Fruit fly (Drosophila melanogaster) whole organism, embryonic: ENCODE measurements around the gene PhKgamma.
A peak's percentile ranks its signal among the peaks of the same experiment; 100 is the strongest.

Source experiments
- ATbp ChIP-seq: fragments of 200-800 bp; sonication (Bioruptor generic); optimal IDR thresholded peaks from 2 replicates; lab custom pipeline; 2017; ENCODE audit warnings: missing biosample characterization, mild to moderate bottlenecking, missing genetic modification characterization, missing genetic modification reagents
- Aef1 ChIP-seq: fragments of 200-800 bp; sonication (Bioruptor generic); IDR thresholded peaks from 3 replicates; pipeline ENCODE4 v1.3.6; 2022; ENCODE audit warnings: missing biosample characterization, missing genetic modification characterization
- CG10321 ChIP-seq: fragments of 200-800 bp; sonication (Bioruptor generic); IDR thresholded peaks from 2 replicates; pipeline ENCODE4 v1.3.6; 2022; ENCODE audit warnings: missing biosample characterization, missing genetic modification characterization
- CG13424 ChIP-seq: fragments of 200-800 bp; sonication (Bioruptor generic); optimal IDR thresholded peaks from 2 replicates; lab custom pipeline; 2019; ENCODE audit warnings: missing biosample characterization, mild to moderate bottlenecking, missing genetic modification characterization, moderate library complexity
- CG14441 ChIP-seq: fragments of 200-800 bp; sonication (Bioruptor generic); IDR thresholded peaks from 2 replicates; pipeline ENCODE4 v1.3.6; 2022; ENCODE audit warnings: missing biosample characterization, missing genetic modification characterization
- CG15601 ChIP-seq: fragments of 200-800 bp; sonication (Bioruptor generic); optimal IDR thresholded peaks from 3 replicates; lab custom pipeline; 2019; ENCODE audit warnings: missing biosample characterization, mild to moderate bottlenecking, missing genetic modification characterization, moderate library complexity
- CG17912 ChIP-seq: fragments of 200-800 bp; sonication (Bioruptor generic); optimal IDR thresholded peaks from 2 replicates; lab custom pipeline; 2018; ENCODE audit warnings: missing biosample characterization, mild to moderate bottlenecking, missing genetic modification characterization
- CG2678 ChIP-seq: fragments of 200-800 bp; sonication (Bioruptor generic); optimal IDR thresholded peaks from 3 replicates; lab custom pipeline; 2019; ENCODE audit warnings: missing biosample characterization, mild to moderate bottlenecking, missing genetic modification characterization, moderate library complexity
- CG31224 ChIP-seq: fragments of 200-800 bp; sonication (Bioruptor generic); IDR thresholded peaks from 2 replicates; pipeline ENCODE4 v1.3.6; 2022; ENCODE audit warnings: missing biosample characterization, missing genetic modification characterization
- CG4424 ChIP-seq: fragments of 200-800 bp; sonication (Bioruptor generic); optimal IDR thresholded peaks from 3 replicates; lab custom pipeline; 2016; ENCODE audit warnings: missing biosample characterization, missing genetic modification characterization
- CG5953 ChIP-seq: fragments of 200-800 bp; sonication (Bioruptor generic); IDR thresholded peaks from 2 replicates; pipeline ENCODE4 v1.3.6; 2022; ENCODE audit warnings: missing biosample characterization, missing genetic modification characterization
- CG7786 ChIP-seq: fragments of 200-800 bp; sonication (Bioruptor generic); optimal IDR thresholded peaks from 2 replicates; lab custom pipeline; 2016; ENCODE audit warnings: missing biosample characterization, missing genetic modification characterization
- CG8388 ChIP-seq: fragments of 200-800 bp; sonication (Bioruptor generic); optimal IDR thresholded peaks from 2 replicates; lab custom pipeline; 2019; ENCODE audit warnings: missing biosample characterization, mild to moderate bottlenecking, missing genetic modification characterization, moderate library complexity
- D19A ChIP-seq: fragments of 200-800 bp; optimal IDR thresholded peaks from 3 replicates; lab custom pipeline; 2019; ENCODE audit warnings: missing biosample characterization, mild to moderate bottlenecking, missing genetic modification characterization, moderate library complexity
- Drgx ChIP-seq: fragments of 200-800 bp; sonication (Bioruptor generic); IDR thresholded peaks from 2 replicates; pipeline ENCODE4 v1.3.6; 2022; ENCODE audit warnings: missing biosample characterization, missing genetic modification characterization
- Eip74EF ChIP-seq, 2 experiments: fragments of 200-800 bp in 1 of 2; fragments of >200 bp in 1 of 2; sonication (Bioruptor generic) in 1 of 2; optimal IDR thresholded peaks; 2 replicates each; lab custom pipeline; 2017 to 2019; ENCODE audit warnings: missing biosample characterization in 2 of 2, missing genetic modification characterization in 2 of 2, mild to moderate bottlenecking in 1 of 2, moderate library complexity in 1 of 2
- Ets65A ChIP-seq: fragments of 200-800 bp; sonication (Bioruptor generic); peaks from one replicate; lab custom pipeline; 2016; ENCODE audit warnings: missing biosample characterization, missing genetic modification characterization
- Fer1 ChIP-seq: fragments of 200-800 bp; sonication (Bioruptor generic); optimal IDR thresholded peaks from 2 replicates; lab custom pipeline; 2017; ENCODE audit warnings: missing biosample characterization, mild to moderate bottlenecking, missing genetic modification characterization
- Hmr ChIP-seq: fragments of 200-800 bp; sonication (Bioruptor generic); optimal IDR thresholded peaks from 3 replicates; lab custom pipeline; 2017; ENCODE audit warnings: mild to moderate bottlenecking, missing biosample characterization, missing genetic modification reagents, missing genetic modification characterization
- MTF-1 ChIP-seq: fragments of 200-800 bp; sonication (Bioruptor generic); optimal IDR thresholded peaks from 2 replicates; lab custom pipeline; 2018; ENCODE audit warnings: missing biosample characterization, mild to moderate bottlenecking, missing genetic modification characterization, borderline replicate concordance
- Med ChIP-seq: fragments of 200-800 bp; sonication (Bioruptor generic); peaks from one replicate; lab custom pipeline; 2016; ENCODE audit warnings: missing biosample characterization, missing genetic modification characterization, mild to moderate bottlenecking, inconsistent platforms, moderate library complexity
- Meics ChIP-seq: fragments of 200-800 bp; sonication (Bioruptor generic); optimal IDR thresholded peaks from 2 replicates; lab custom pipeline; 2017; ENCODE audit warnings: missing biosample characterization, mild to moderate bottlenecking, missing genetic modification characterization
- Six4 ChIP-seq: fragments of 200-800 bp; sonication (Bioruptor generic); optimal IDR thresholded peaks from 2 replicates; lab custom pipeline; 2016; ENCODE audit warnings: missing biosample characterization, missing genetic modification characterization
- Sry-β ChIP-seq: fragments of 200-800 bp; sonication (Bioruptor generic); optimal IDR thresholded peaks from 2 replicates; lab custom pipeline; 2018; ENCODE audit warnings: missing biosample characterization, mild to moderate bottlenecking, missing genetic modification characterization, moderate library complexity
- Taf1 ChIP-seq: fragments of 200-800 bp; sonication (Bioruptor generic); IDR thresholded peaks from 2 replicates; pipeline ENCODE4 v1.3.6; 2022; ENCODE audit warnings: missing biosample characterization, missing genetic modification characterization
- bbx ChIP-seq: fragments of 200-800 bp; sonication (Bioruptor generic); IDR thresholded peaks from 2 replicates; pipeline ENCODE4 v1.3.6; 2022; ENCODE audit warnings: missing biosample characterization, missing genetic modification characterization; ENCODE audit not compliant: partially characterized antibody
- cato ChIP-seq: fragments of 200-800 bp; sonication (Bioruptor generic); optimal IDR thresholded peaks from 2 replicates; lab custom pipeline; 2016; ENCODE audit warnings: missing biosample characterization, missing genetic modification characterization, borderline replicate concordance
- caup ChIP-seq: fragments of 200-800 bp; sonication (Bioruptor generic); optimal IDR thresholded peaks from 3 replicates; lab custom pipeline; 2017; ENCODE audit warnings: missing biosample characterization, mild to moderate bottlenecking, missing genetic modification characterization, moderate library complexity; ENCODE audit not compliant: severe bottlenecking
- chif ChIP-seq, 2 experiments: fragments of 200-800 bp; sonication (Bioruptor generic); optimal IDR thresholded peaks; 3 replicates each; lab custom pipeline; 2016; ENCODE audit warnings: missing biosample characterization in 2 of 2, missing genetic modification characterization in 2 of 2
- dati ChIP-seq: fragments of 200-800 bp; sonication (Bioruptor generic); IDR thresholded peaks from 2 replicates; pipeline ENCODE4 v1.3.6; 2022; ENCODE audit warnings: missing biosample characterization, missing genetic modification characterization
- dm ChIP-seq: fragments of 200-800 bp; sonication (Bioruptor generic); optimal IDR thresholded peaks from 3 replicates; lab custom pipeline; 2016; ENCODE audit warnings: missing biosample characterization, missing genetic modification characterization
- en ChIP-seq: fragments of 200-800 bp; sonication (Bioruptor generic); optimal IDR thresholded peaks from 2 replicates; lab custom pipeline; 2016; ENCODE audit warnings: missing biosample characterization, missing genetic modification characterization
- ewg ChIP-seq: fragments of 200-800 bp; sonication (Bioruptor generic); optimal IDR thresholded peaks from 3 replicates; lab custom pipeline; 2017; ENCODE audit warnings: mild to moderate bottlenecking, missing biosample characterization, missing genetic modification reagents, missing genetic modification characterization
- gsb ChIP-seq: fragments of 200-800 bp; sonication (Bioruptor generic); IDR thresholded peaks from 2 replicates; pipeline ENCODE4 v1.3.6; 2022; ENCODE audit warnings: missing biosample characterization, missing genetic modification characterization
- h ChIP-seq: fragments of >200 bp; optimal IDR thresholded peaks from 2 replicates; lab custom pipeline; 2017
- ind ChIP-seq: fragments of 200-800 bp; sonication (Bioruptor generic); optimal IDR thresholded peaks from 3 replicates; lab custom pipeline; 2016; ENCODE audit warnings: missing biosample characterization, missing genetic modification characterization
- inv ChIP-seq: fragments of 200-800 bp; sonication (Bioruptor generic); IDR thresholded peaks from 2 replicates; pipeline ENCODE4 v1.3.6; 2022; ENCODE audit warnings: missing biosample characterization, missing genetic modification characterization; ENCODE audit not compliant: partially characterized antibody
- jigr1 ChIP-seq: fragments of 200-800 bp; sonication (Bioruptor generic); IDR thresholded peaks from 3 replicates; pipeline ENCODE4 v1.3.6; 2022; ENCODE audit warnings: missing biosample characterization, missing genetic modification characterization
- jumu ChIP-seq: fragments of 200-800 bp; sonication (Bioruptor generic); optimal IDR thresholded peaks from 3 replicates; lab custom pipeline; 2016; ENCODE audit warnings: missing biosample characterization, missing genetic modification characterization
- kah ChIP-seq: fragments of 200-800 bp; sonication (Bioruptor generic); optimal IDR thresholded peaks from 2 replicates; lab custom pipeline; 2018; ENCODE audit warnings: missing biosample characterization, mild to moderate bottlenecking, missing genetic modification characterization
- ken ChIP-seq: fragments of 200-800 bp; sonication (Bioruptor generic); IDR thresholded peaks from 3 replicates; pipeline ENCODE4 v1.3.6; 2022; ENCODE audit warnings: missing biosample characterization, missing genetic modification characterization
- lmd ChIP-seq: fragments of 200-800 bp; sonication (Bioruptor generic); IDR thresholded peaks from 2 replicates; pipeline ENCODE4 v1.3.6; 2022; ENCODE audit warnings: missing biosample characterization, missing genetic modification characterization
- pnt ChIP-seq: fragments of 200-800 bp; sonication (Bioruptor generic); optimal IDR thresholded peaks from 3 replicates; lab custom pipeline; 2016; ENCODE audit warnings: missing biosample characterization, missing genetic modification characterization
- prd ChIP-seq, 3 experiments: fragments of >200 bp in 2 of 3; fragments of 200-800 bp in 1 of 3; sonication (Bioruptor generic) in 1 of 3; optimal IDR thresholded peaks in 2 of 3; IDR thresholded peaks in 1 of 3; 2 replicates in 2 of 3; 3 replicates in 1 of 3; pipeline versions ENCODE4 v1.3.6 to Lab custom; 2017 to 2022; ENCODE audit warnings: missing biosample characterization in 1 of 3, missing genetic modification characterization in 1 of 3
- sens-2 ChIP-seq: fragments of 200-800 bp; sonication (Bioruptor generic); IDR thresholded peaks from 2 replicates; pipeline ENCODE4 v1.3.6; 2022; ENCODE audit warnings: missing biosample characterization, missing genetic modification characterization
- slou ChIP-seq: fragments of 200-800 bp; sonication (Bioruptor generic); optimal IDR thresholded peaks from 3 replicates; lab custom pipeline; 2016; ENCODE audit warnings: missing biosample characterization, missing genetic modification characterization
- stc ChIP-seq: fragments of 200-800 bp; sonication (Bioruptor generic); IDR thresholded peaks from 2 replicates; pipeline ENCODE4 v1.3.6; 2022; ENCODE audit warnings: missing biosample characterization, missing genetic modification characterization
- sug ChIP-seq: fragments of 200-800 bp; optimal IDR thresholded peaks from 2 replicates; lab custom pipeline; 2019; ENCODE audit warnings: missing biosample characterization, mild to moderate bottlenecking, missing genetic modification characterization, moderate library complexity
- tna ChIP-seq: fragments of 200-800 bp; sonication (Bioruptor generic); IDR thresholded peaks from 2 replicates; pipeline ENCODE4 v1.3.6; 2022; ENCODE audit warnings: missing biosample characterization, missing genetic modification characterization; ENCODE audit not compliant: partially characterized antibody
- unpg ChIP-seq: fragments of 200-800 bp; sonication (Bioruptor generic); optimal IDR thresholded peaks from 3 replicates; lab custom pipeline; 2018; ENCODE audit warnings: missing biosample characterization, mild to moderate bottlenecking, missing genetic modification characterization, moderate library complexity
- zf30C ChIP-seq: fragments of 200-800 bp; sonication (Bioruptor generic); optimal IDR thresholded peaks from 3 replicates; lab custom pipeline; 2018; ENCODE audit warnings: missing biosample characterization, mild to moderate bottlenecking, missing genetic modification characterization

PhKgamma gene

dm6 chrX:11659080-11659479, 35.9 kb upstream of the PhKgamma start (continued):
- no peak for TF ChIP-seq pnt
- TF ChIP-seq D19A (tag; lab: Kevin White, UChicago) = peak; percentile 58
- no peak for TF ChIP-seq Ets65A (GFP tag; lab: Kevin White, UChicago)
- peak; percentile 18 for TF ChIP-seq Med (GFP tag; lab: Kevin White, UChicago)
- TF ChIP-seq Taf1 (GFP tag; lab: Robert Waterston, UW) = no peak
- TF ChIP-seq CG10321 (GFP tag; lab: Robert Waterston, UW) = no peak
- no peak for TF ChIP-seq prd (optimal IDR thresholded peaks at IDR 0.05; lab: Kevin White, UChicago)
- peak; percentile 61; the same call in 1 of the 3 replicates for TF ChIP-seq prd (GFP tag; IDR thresholded peaks at IDR 0.05; lab: Robert Waterston, UW)
- no peak for TF ChIP-seq jumu (GFP tag; lab: Kevin White, UChicago)
- peak; percentile 7 for TF ChIP-seq kah (GFP tag; lab: Kevin White, UChicago)
- TF ChIP-seq ken (GFP tag; lab: Robert Waterston, UW) = no peak
- TF ChIP-seq Aef1 = no peak
- no peak for TF ChIP-seq Hmr (GFP tag; lab: Kevin White, UChicago)
- TF ChIP-seq cato (GFP tag; lab: Kevin White, UChicago) = no peak
- TF ChIP-seq stc (GFP tag; lab: Robert Waterston, UW) = peak; percentile 66
- no peak for TF ChIP-seq dati
- TF ChIP-seq jigr1 = peak; percentile 42; the same call in 1 of the 3 replicates
- TF ChIP-seq CG15601 (tag; lab: Kevin White, UChicago) = peak; percentile 60
- TF ChIP-seq slou (GFP tag; lab: Kevin White, UChicago) = no peak
- TF ChIP-seq MTF-1 (GFP tag; lab: Kevin White, UChicago) = no peak
- no peak for TF ChIP-seq en (GFP tag; lab: Kevin White, UChicago)
- no peak for TF ChIP-seq CG31224 (GFP tag; lab: Robert Waterston, UW)
- peak; percentile 24 for TF ChIP-seq ewg (GFP tag; lab: Kevin White, UChicago)
- TF ChIP-seq sug (tag; lab: Kevin White, UChicago) = no peak
- peak; percentile 57 for TF ChIP-seq CG8388 (GFP tag; lab: Kevin White, UChicago)
- no peak for TF ChIP-seq bbx (GFP tag; lab: Robert Waterston, UW)
- no peak for TF ChIP-seq CG7786 (GFP tag; lab: Kevin White, UChicago)
- peak; percentile 70 for TF ChIP-seq CG2678 (tag; lab: Kevin White, UChicago)
- peak; percentile 72 for TF ChIP-seq CG13424 (tag; lab: Kevin White, UChicago)
- no peak for TF ChIP-seq inv (GFP tag; lab: Robert Waterston, UW)
- TF ChIP-seq tna = no peak
- TF ChIP-seq lmd = peak; percentile 63
- TF ChIP-seq unpg (GFP tag; lab: Kevin White, UChicago) = peak; percentile 59
- no peak for TF ChIP-seq CG5953 (GFP tag; lab: Robert Waterston, UW)
- TF ChIP-seq CG14441 = 0 out of 2 replicates have a peak, but pooled peaks have one; percentile 18
- peak; percentile 49 for TF ChIP-seq ATbp (GFP tag; lab: Kevin White, UChicago)
- TF ChIP-seq sens-2 (GFP tag; lab: Robert Waterston, UW) = no peak
- peak; percentile 91 for TF ChIP-seq Drgx (GFP tag; lab: Robert Waterston, UW)
- TF ChIP-seq h (lab: Kevin White, UChicago) = no peak
- peak in 1 of 2 experiments; percentile 40 for TF ChIP-seq Eip74EF (GFP tag; optimal IDR thresholded peaks at IDR 0.05; lab: Kevin White, UChicago)
- TF ChIP-seq dm (GFP tag; lab: Kevin White, UChicago) = no peak
- TF ChIP-seq Six4 (GFP tag; lab: Kevin White, UChicago) = no peak
- TF ChIP-seq ind (GFP tag; lab: Kevin White, UChicago) = peak; percentile 55
- peak; percentile 41 for TF ChIP-seq CG4424 (GFP tag; lab: Kevin White, UChicago)
- TF ChIP-seq gsb (GFP tag; lab: Robert Waterston, UW) = no peak
- TF ChIP-seq Fer1 (GFP tag; lab: Kevin White, UChicago) = peak; percentile 31
- TF ChIP-seq chif (GFP tag; optimal IDR thresholded peaks at IDR 0.05; lab: Kevin White, UChicago) = no peak
- no peak for TF ChIP-seq caup
- no peak for TF ChIP-seq CG17912
- no peak for TF ChIP-seq Meics (GFP tag; lab: Kevin White, UChicago)
- no peak for TF ChIP-seq zf30C
- no peak for TF ChIP-seq Sry-β (GFP tag; lab: Kevin White, UChicago)
